Fruit fly (Drosophila melanogaster): ENCODE measurements around the gene Fuca.

- TF ChIP-seq CG3847 (GFP tag; IDR thresholded peaks at IDR 0.05): no peak
- no peak for TF ChIP-seq Ada2b (GFP tag; IDR thresholded peaks at IDR 0.05)
- TF ChIP-seq ap (GFP tag; IDR thresholded peaks at IDR 0.05): no peak
- no peak for TF ChIP-seq CG18764 (GFP tag; optimal IDR thresholded peaks at IDR 0.05)
- no peak for TF ChIP-seq Tbp (GFP tag; optimal IDR thresholded peaks at IDR 0.05)
- no peak for TF ChIP-seq stwl (tag; optimal IDR thresholded peaks at IDR 0.05)
- no peak for TF ChIP-seq usp (GFP tag; optimal IDR thresholded peaks at IDR 0.05)
- no peak for TF ChIP-seq eve (GFP tag; optimal IDR thresholded peaks at IDR 0.05)
Measured at dm6 chr3L:11489489-11489888, 33.0 kb downstream of the Fuca start.
